Worm (Caenorhabditis elegans) whole organism, L4 larva: Measurements from ENCODE around the gene fbxb-112.

Experiments
- D1046.2 ChIP-seq: fragments of 200-800 bp; sonication (Bioruptor generic); IDR thresholded peaks from 2 replicates; pipeline ENCODE4 v1.3.6; 2022; ENCODE audit warnings: missing genetic modification characterization, missing compliant biosample characterization
- F26F4.8 ChIP-seq: fragments of 200-800 bp; sonication (Bioruptor generic); conservative IDR thresholded peaks from 2 replicates; pipeline ENCODE4 v1.3.6; 2022; ENCODE audit warnings: missing genetic modification characterization, missing compliant biosample characterization
- F37D6.2 ChIP-seq: sonication (generic microtip); optimal IDR thresholded peaks from 2 replicates; lab custom pipeline; 2016; ENCODE audit warnings: mild to moderate bottlenecking, missing genetic modification characterization, missing compliant biosample characterization
- F49E8.2 ChIP-seq: sonication (generic microtip); optimal IDR thresholded peaks from 2 replicates; lab custom pipeline; 2016; ENCODE audit warnings: missing compliant biosample characterization, mild to moderate bottlenecking, missing genetic modification characterization, borderline replicate concordance
- R02D3.7 ChIP-seq: fragments of 150-350 bp; sonication (generic microtip); optimal IDR thresholded peaks from 3 replicates; lab custom pipeline; 2014; ENCODE audit warnings: missing biosample characterization, missing genetic modification characterization
- T20F7.1 ChIP-seq: fragments of 200-800 bp; sonication (Bioruptor generic); optimal IDR thresholded peaks from 2 replicates; lab custom pipeline; 2018; ENCODE audit warnings: mild to moderate bottlenecking, missing genetic modification characterization, missing compliant biosample characterization
- T26A8.4 ChIP-seq: fragments of 200-800 bp; sonication (Bioruptor generic); IDR thresholded peaks from 2 replicates; pipeline ENCODE4 v1.3.6; 2022; ENCODE audit warnings: missing genetic modification characterization, missing compliant biosample characterization
- Y5F2A.4 ChIP-seq: fragments of 200-800 bp; sonication (Bioruptor generic); optimal IDR thresholded peaks from 2 replicates; lab custom pipeline; 2018; ENCODE audit warnings: mild to moderate bottlenecking, missing genetic modification characterization, missing compliant biosample characterization
- Y75B8A.6 ChIP-seq: fragments of 200-800 bp; sonication (Bioruptor generic); IDR thresholded peaks from 2 replicates; pipeline ENCODE4 v1.3.6; 2022; ENCODE audit warnings: missing genetic modification reagents, missing genetic modification characterization, missing compliant biosample characterization
- ZK337.2 ChIP-seq: fragments of 200-800 bp; sonication (Bioruptor generic); IDR thresholded peaks from 2 replicates; pipeline ENCODE4 v1.3.6; 2022; ENCODE audit warnings: missing genetic modification reagents, missing genetic modification characterization, missing compliant biosample characterization
- ZK546.5 ChIP-seq, 2 experiments: sonication (generic microtip); optimal IDR thresholded peaks; 2 replicates each; lab custom pipeline; 2017; ENCODE audit warnings: missing biosample characterization in 2 of 2, missing genetic modification characterization in 2 of 2
- aly-2 ChIP-seq: sonication (generic microtip); optimal IDR thresholded peaks from 2 replicates; lab custom pipeline; 2018; ENCODE audit warnings: missing biosample characterization, missing genetic modification characterization
- ceh-32 ChIP-seq: sonication (generic microtip); optimal IDR thresholded peaks from 2 replicates; lab custom pipeline; 2016; ENCODE audit warnings: mild to moderate bottlenecking, missing genetic modification characterization, missing compliant biosample characterization; ENCODE audit not compliant: poor library complexity
- ceh-62 ChIP-seq: sonication (generic microtip); optimal IDR thresholded peaks from 2 replicates; lab custom pipeline; 2017; ENCODE audit warnings: missing biosample characterization, missing genetic modification characterization
- daf-16 ChIP-seq, 3 experiments: sonication (generic microtip); optimal IDR thresholded peaks; 2 replicates each; lab custom pipeline; 2016 to 2017; ENCODE audit warnings: missing genetic modification characterization in 3 of 3, missing genetic modification reagents in 3 of 3, mild to moderate bottlenecking in 2 of 3, missing compliant biosample characterization in 2 of 3, missing biosample characterization in 1 of 3, moderate library complexity in 1 of 3
- dmd-6 ChIP-seq: fragments of 200-800 bp; sonication (Bioruptor generic); IDR thresholded peaks from 2 replicates; pipeline ENCODE4 v1.3.6; 2022; ENCODE audit warnings: missing genetic modification reagents, missing genetic modification characterization, missing compliant biosample characterization
- dmd-8 ChIP-seq: fragments of 200-800 bp; sonication (Bioruptor generic); IDR thresholded peaks from 2 replicates; pipeline ENCODE4 v1.3.6; 2022; ENCODE audit warnings: missing genetic modification characterization, missing compliant biosample characterization
- dpl-1 ChIP-seq: fragments of 150-350 bp; optimal IDR thresholded peaks from 2 replicates; lab custom pipeline; 2014; ENCODE audit warnings: missing biosample characterization, missing genetic modification reagents, missing genetic modification characterization
- duxl-1 ChIP-seq: sonication (generic microtip); optimal IDR thresholded peaks from 2 replicates; lab custom pipeline; 2016; ENCODE audit warnings: mild to moderate bottlenecking, missing genetic modification characterization, moderate library complexity, missing compliant biosample characterization; ENCODE audit not compliant: poor library complexity
- dve-1 ChIP-seq: sonication (generic microtip); optimal IDR thresholded peaks from 2 replicates; lab custom pipeline; 2017; ENCODE audit warnings: antibody characterized with exemption, mild to moderate bottlenecking, missing genetic modification characterization, missing compliant biosample characterization; ENCODE audit not compliant: insufficient read depth
- hlh-30 ChIP-seq: sonication (generic microtip); optimal IDR thresholded peaks from 2 replicates; lab custom pipeline; 2017; ENCODE audit warnings: antibody characterized with exemption, mild to moderate bottlenecking, missing genetic modification characterization, missing compliant biosample characterization; ENCODE audit not compliant: insufficient read depth
- hmg-1.1 ChIP-seq: fragments of 200-800 bp; sonication (Bioruptor generic); IDR thresholded peaks from 2 replicates; pipeline ENCODE4 v1.3.6; 2022; ENCODE audit warnings: missing genetic modification reagents, missing genetic modification characterization, missing compliant biosample characterization
- jun-1 ChIP-seq: fragments of 150-350 bp; optimal IDR thresholded peaks from 2 replicates; lab custom pipeline; 2014; ENCODE audit warnings: missing biosample characterization, missing genetic modification reagents, missing genetic modification characterization
- lin-1 ChIP-seq: fragments of 200-800 bp; sonication (Bioruptor generic); IDR thresholded peaks from 2 replicates; pipeline ENCODE4 v1.3.6; 2022; ENCODE audit warnings: missing genetic modification reagents, missing genetic modification characterization, missing compliant biosample characterization
- lin-29 ChIP-seq: fragments of 200-800 bp; sonication (Bioruptor generic); IDR thresholded peaks from 2 replicates; pipeline ENCODE4 v1.3.6; 2022; ENCODE audit warnings: missing genetic modification reagents, missing genetic modification characterization, missing compliant biosample characterization
- lin-39 ChIP-seq: fragments of 150-350 bp; optimal IDR thresholded peaks from 2 replicates; lab custom pipeline; 2014; ENCODE audit warnings: missing biosample characterization, missing genetic modification reagents, missing genetic modification characterization
- lsy-2 ChIP-seq, 2 experiments: fragments of 150-350 bp in 1 of 2; sonication (generic microtip) in 1 of 2; optimal IDR thresholded peaks; 2 replicates each; lab custom pipeline; 2014 to 2017; ENCODE audit warnings: missing biosample characterization in 2 of 2, missing genetic modification characterization in 2 of 2
- madf-9 ChIP-seq: fragments of 200-800 bp; sonication (Bioruptor generic); conservative IDR thresholded peaks from 2 replicates; pipeline ENCODE4 v1.3.6; 2022; ENCODE audit warnings: missing genetic modification reagents, missing genetic modification characterization, missing compliant biosample characterization
- mxl-3 ChIP-seq: fragments of 200-800 bp; sonication (Bioruptor generic); optimal IDR thresholded peaks from 2 replicates; lab custom pipeline; 2018; ENCODE audit warnings: mild to moderate bottlenecking, missing genetic modification characterization, missing compliant biosample characterization
- nhr-237 ChIP-seq: sonication (generic microtip); optimal IDR thresholded peaks from 2 replicates; lab custom pipeline; 2017; ENCODE audit warnings: missing biosample characterization, missing genetic modification characterization
- nhr-28 ChIP-seq: fragments of 150-350 bp; optimal IDR thresholded peaks from 2 replicates; lab custom pipeline; 2014; ENCODE audit warnings: missing biosample characterization, missing genetic modification characterization
- nhr-42 ChIP-seq: fragments of 200-800 bp; sonication (Bioruptor generic); IDR thresholded peaks from 2 replicates; pipeline ENCODE4 v1.3.6; 2022; ENCODE audit warnings: missing genetic modification characterization, missing compliant biosample characterization
- nhr-48 ChIP-seq: sonication (generic microtip); optimal IDR thresholded peaks from 2 replicates; lab custom pipeline; 2016; ENCODE audit warnings: mild to moderate bottlenecking, missing genetic modification characterization, missing compliant biosample characterization
- nhr-6 ChIP-seq: fragments of 150-350 bp; optimal IDR thresholded peaks from 2 replicates; lab custom pipeline; 2014; ENCODE audit warnings: missing biosample characterization, missing genetic modification characterization
- nhr-76 ChIP-seq: fragments of 150-350 bp; optimal IDR thresholded peaks from 2 replicates; lab custom pipeline; 2014; ENCODE audit warnings: missing biosample characterization, missing genetic modification characterization
- nhr-77 ChIP-seq: fragments of 150-350 bp; optimal IDR thresholded peaks from 2 replicates; lab custom pipeline; 2014; ENCODE audit warnings: missing biosample characterization, missing genetic modification characterization
- php-3 ChIP-seq: fragments of 200-800 bp; sonication (Bioruptor generic); IDR thresholded peaks from 2 replicates; pipeline ENCODE4 v1.3.6; 2022; ENCODE audit warnings: missing genetic modification reagents, missing genetic modification characterization, missing compliant biosample characterization
- set-16 ChIP-seq: fragments of 200-800 bp; sonication (Bioruptor generic); IDR thresholded peaks from 2 replicates; pipeline ENCODE4 v1.3.6; 2022; ENCODE audit warnings: missing genetic modification reagents, missing genetic modification characterization, missing compliant biosample characterization
- skn-1 ChIP-seq: fragments of 150-350 bp; optimal IDR thresholded peaks from 2 replicates; lab custom pipeline; 2014; ENCODE audit warnings: missing biosample characterization, missing genetic modification characterization
- snpc-1.2 ChIP-seq: fragments of 200-800 bp; sonication (Bioruptor generic); IDR thresholded peaks from 2 replicates; pipeline ENCODE4 v1.3.6; 2022; ENCODE audit warnings: missing genetic modification reagents, missing genetic modification characterization, missing compliant biosample characterization
- snpc-4 ChIP-seq: fragments of 150-350 bp; optimal IDR thresholded peaks from 2 replicates; lab custom pipeline; 2014; ENCODE audit warnings: missing biosample characterization, missing genetic modification characterization
- spr-3 ChIP-seq: fragments of 200-800 bp; sonication (Bioruptor generic); optimal IDR thresholded peaks from 2 replicates; lab custom pipeline; 2018; ENCODE audit warnings: mild to moderate bottlenecking, missing genetic modification characterization, missing compliant biosample characterization
- unc-130 ChIP-seq: sonication (generic microtip); optimal IDR thresholded peaks from 2 replicates; lab custom pipeline; 2016; ENCODE audit warnings: missing genetic modification reagents, missing genetic modification characterization, missing compliant biosample characterization
- unc-39 ChIP-seq: sonication (generic microtip); optimal IDR thresholded peaks from 2 replicates; lab custom pipeline; 2017; ENCODE audit warnings: missing biosample characterization, missing genetic modification characterization
- unc-62 ChIP-seq, 3 experiments: fragments of 150-350 bp in 1 of 3; sonication (generic microtip); optimal IDR thresholded peaks in 2 of 3; peaks in 1 of 3; 1 replicate in 1 of 3; 2 replicates in 2 of 3; lab custom pipeline; 2014 to 2017; ENCODE audit warnings: missing biosample characterization in 3 of 3, missing genetic modification characterization in 3 of 3, missing genetic modification reagents in 3 of 3, missing genotype in 1 of 3
- vab-7 ChIP-seq: fragments of 200-800 bp; sonication (Bioruptor generic); IDR thresholded peaks from 2 replicates; pipeline ENCODE4 v1.3.6; 2022; ENCODE audit warnings: missing genetic modification reagents, missing genetic modification characterization, missing compliant biosample characterization
- zag-1 ChIP-seq: fragments of 150-350 bp; optimal IDR thresholded peaks from 2 replicates; lab custom pipeline; 2014; ENCODE audit warnings: missing biosample characterization, missing genetic modification characterization
- zip-2 ChIP-seq: fragments of 150-350 bp; optimal IDR thresholded peaks from 2 replicates; lab custom pipeline; 2014; ENCODE audit warnings: missing biosample characterization, missing genetic modification characterization
- ztf-7 ChIP-seq: fragments of 150-350 bp; optimal IDR thresholded peaks from 2 replicates; lab custom pipeline; 2014; ENCODE audit warnings: missing biosample characterization, missing genetic modification characterization

Gene fbxb-112

DNA sequence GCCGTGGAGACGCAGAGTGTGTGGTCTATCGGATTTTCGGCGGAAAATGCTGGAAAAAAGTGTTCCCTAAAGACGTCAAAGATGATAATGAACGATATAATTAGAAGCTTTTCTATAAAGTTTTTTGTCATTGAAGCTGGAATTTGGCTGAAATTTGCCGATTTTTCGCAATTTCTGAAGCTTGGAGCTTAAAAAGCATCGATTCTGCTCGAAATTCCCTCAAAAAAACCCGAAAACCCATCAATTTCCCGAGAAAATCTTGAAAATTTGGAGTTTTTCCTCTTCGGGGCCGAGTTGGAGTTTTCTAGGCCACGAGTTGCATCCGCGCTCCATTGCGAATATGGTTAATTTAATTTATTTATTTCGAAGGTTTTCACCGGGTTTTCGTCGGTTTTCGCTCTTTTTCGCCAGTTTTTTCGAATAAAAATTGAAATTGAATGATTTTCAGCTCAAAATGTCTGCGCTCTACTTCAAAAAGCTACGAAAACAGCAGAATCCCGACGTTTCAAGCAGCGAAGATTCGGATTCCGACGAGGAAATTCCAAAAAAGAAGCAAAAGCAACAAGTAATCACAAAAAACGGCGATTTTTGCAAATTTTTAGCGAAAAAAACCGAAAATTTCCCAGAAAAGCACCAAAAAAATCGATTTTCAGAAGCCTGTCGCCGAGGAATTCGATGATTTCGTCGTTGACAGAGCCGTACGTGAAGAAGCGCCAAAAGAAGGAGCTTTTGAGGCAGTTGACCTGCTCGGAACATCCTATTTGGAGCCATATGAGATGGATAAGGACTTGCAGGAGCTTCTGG lies 11.8 kb downstream of the fbxb-112 start, which contains the start of the genes col-71 and Y49F6B.2 (continued):
- TF ChIP-seq mxl-3 (GFP tag; lab: Kevin White, UChicago) (no peak), daf-16 (GFP tag; optimal IDR thresholded peaks at IDR 0.05; lab: Kevin White, UChicago) (no peak), daf-16 (tag; optimal IDR thresholded peaks at IDR 0.05; lab: Kevin White, UChicago) (peak; percentile 12), ztf-7 (no peak), unc-39 (tag; lab: Kevin White, UChicago) (no peak), madf-9 (GFP tag; lab: Robert Waterston, UW) (peak; percentile 43; the same call in 1 of the 2 replicates), nhr-48 (tag; lab: Kevin White, UChicago) (no peak), F26F4.8 (no peak), dmd-8 (no peak), zag-1 (tag; lab: Kevin White, UChicago) (no peak), hmg-1.1 (GFP tag; lab: Robert Waterston, UW) (0 out of 2 replicates have a peak, but pooled peaks have one; percentile 36), Y75B8A.6 (GFP tag; lab: Robert Waterston, UW) (no peak), nhr-42 (no peak), ceh-32 (tag; lab: Kevin White, UChicago) (no peak), duxl-1 (tag; lab: Kevin White, UChicago) (peak; percentile 67), lsy-2 (tag; optimal IDR thresholded peaks at IDR 0.05; lab: Kevin White, UChicago) (peak in 1 of 2 experiments; percentile 85), D1046.2 (GFP tag; lab: Robert Waterston, UW) (0 out of 2 replicates have a peak, but pooled peaks have one; percentile 52), lin-1 (no peak), nhr-77 (tag; lab: Kevin White, UChicago) (peak; percentile 4), nhr-237 (no peak), hlh-30 (peak; percentile 22), unc-130 (GFP tag; lab: Kevin White, UChicago) (peak; percentile 91), ceh-62 (tag; lab: Kevin White, UChicago) (no peak), dpl-1 (GFP tag; lab: Kevin White, UChicago) (peak; percentile 70), F37D6.2 (peak; percentile 65), lin-39 (no peak), T20F7.1 (GFP tag; lab: Kevin White, UChicago) (no peak), zip-2 (tag; lab: Kevin White, UChicago) (no peak), snpc-1.2 (GFP tag; lab: Robert Waterston, UW) (no peak), nhr-6 (tag; lab: Kevin White, UChicago) (peak; percentile 45), nhr-28 (peak; percentile 19), ZK337.2 (GFP tag; lab: Robert Waterston, UW) (peak; percentile 72), dve-1 (peak; percentile 66), nhr-76 (tag; lab: Kevin White, UChicago) (no peak), R02D3.7 (no peak), vab-7 (GFP tag; lab: Robert Waterston, UW) (no peak), dmd-6 (GFP tag; lab: Robert Waterston, UW) (peak; percentile 45), unc-62 (GFP tag; optimal IDR thresholded peaks at IDR 0.05 in 1 of 2; lab: Kevin White, UChicago) (peak in 1 of 2 experiments; percentile 97), unc-62 (tag; optimal IDR thresholded peaks at IDR 0.05; lab: Kevin White, UChicago) (no peak), snpc-4 (no peak), F49E8.2 (tag; lab: Kevin White, UChicago) (no peak), jun-1 (tag; lab: Kevin White, UChicago) (no peak), set-16 (no peak), php-3 (0 out of 2 replicates have a peak, but pooled peaks have one; percentile 30), spr-3 (GFP tag; lab: Kevin White, UChicago) (no peak), aly-2 (tag; lab: Kevin White, UChicago) (no peak), Y5F2A.4 (GFP tag; lab: Kevin White, UChicago) (no peak), T26A8.4 (GFP tag; lab: Robert Waterston, UW) (no peak), ZK546.5 (tag; optimal IDR thresholded peaks at IDR 0.05; lab: Kevin White, UChicago) (no peak), skn-1 (no peak), lin-29 (GFP tag; lab: Robert Waterston, UW) (no peak)
